Worm (Caenorhabditis elegans) whole organism, early embryonic: Measurements from ENCODE around the gene denn-4.

Experiments
- F13C5.2 ChIP-seq: sonication (generic microtip); optimal IDR thresholded peaks from 2 replicates; lab custom pipeline; 2017; ENCODE audit warnings: mild to moderate bottlenecking, missing genetic modification characterization, inconsistent platforms, missing compliant biosample characterization
- aly-1 ChIP-seq: sonication (generic microtip); optimal IDR thresholded peaks from 2 replicates; lab custom pipeline; 2016; ENCODE audit warnings: missing genetic modification characterization, missing compliant biosample characterization
- ama-1 ChIP-seq: fragments of 150-350 bp; optimal IDR thresholded peaks from 2 replicates; lab custom pipeline; 2014
- hmbx-1 ChIP-seq: sonication (generic microtip); optimal IDR thresholded peaks from 2 replicates; lab custom pipeline; 2016; ENCODE audit warnings: mild to moderate bottlenecking, missing genetic modification characterization, missing compliant biosample characterization
- hmg-4 ChIP-seq: fragments of 200-800 bp; sonication (Bioruptor generic); optimal IDR thresholded peaks from 2 replicates; lab custom pipeline; 2018; ENCODE audit warnings: mild to moderate bottlenecking, missing genetic modification characterization, missing compliant biosample characterization
- pes-1 ChIP-seq: fragments of 200-800 bp; sonication (Bioruptor generic); IDR thresholded peaks from 2 replicates; pipeline ENCODE4 v1.3.6; 2022; ENCODE audit warnings: missing genetic modification reagents, missing genetic modification characterization, missing compliant biosample characterization
- tbx-11 ChIP-seq: fragments of 200-800 bp; sonication (Bioruptor generic); IDR thresholded peaks from 2 replicates; pipeline ENCODE4 v1.3.6; 2022; ENCODE audit warnings: missing genetic modification characterization, missing compliant biosample characterization

DNA sequence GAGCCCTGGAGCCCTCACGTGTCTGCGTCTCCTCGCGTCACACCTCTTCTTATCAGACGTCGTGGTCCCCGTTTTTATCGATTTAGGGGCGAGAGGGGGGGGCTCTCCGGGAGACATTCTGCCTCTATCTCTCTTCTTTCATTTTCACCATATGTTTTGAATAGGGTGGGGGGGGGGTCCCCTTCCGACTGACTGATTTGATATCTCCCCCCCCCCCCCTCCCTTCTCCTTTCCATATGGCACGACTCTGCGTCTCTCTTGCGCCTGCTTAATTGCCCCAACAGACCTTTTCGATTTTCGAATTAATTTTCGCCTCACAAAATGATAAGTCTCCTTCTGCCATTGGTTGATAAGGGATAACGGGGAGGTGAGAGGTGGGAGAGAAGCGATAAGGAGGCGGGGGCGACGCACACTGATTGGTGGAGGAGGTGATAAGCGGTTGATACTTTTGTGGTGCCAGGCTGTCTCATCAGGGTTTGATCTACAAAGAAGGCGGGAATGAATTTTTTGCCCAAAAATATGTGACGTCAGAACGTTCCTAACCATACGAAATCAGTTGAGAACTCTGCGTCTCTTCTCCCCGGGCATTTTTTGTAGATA is 19.6 kb upstream of the denn-4 start:
- TF ChIP-seq tbx-11 (GFP tag; lab: Robert Waterston, UW) (0 out of 2 replicates have a peak, but pooled peaks have one; percentile 19), pes-1 (GFP tag; lab: Robert Waterston, UW) (no peak), ama-1 (no peak), hmg-4 (GFP tag; lab: Kevin White, UChicago) (no peak), F13C5.2 (no peak), hmbx-1 (tag; lab: Kevin White, UChicago) (no peak), aly-1 (no peak)
